Fruit fly (Drosophila melanogaster) whole organism, pupa: ENCODE results near the gene ValRS-m.

ENCODE experiments used
- D1 ChIP-seq: fragments of 200-800 bp; sonication (Bioruptor generic); optimal IDR thresholded peaks from 2 replicates; lab custom pipeline; 2018; ENCODE audit warnings: missing biosample characterization, mild to moderate bottlenecking, missing genetic modification characterization, moderate library complexity
- Ets98B ChIP-seq: fragments of 200-800 bp; sonication (Bioruptor generic); IDR thresholded peaks from 2 replicates; pipeline ENCODE4 v1.3.6; 2022; ENCODE audit warnings: missing biosample characterization, missing genetic modification characterization

DNA sequence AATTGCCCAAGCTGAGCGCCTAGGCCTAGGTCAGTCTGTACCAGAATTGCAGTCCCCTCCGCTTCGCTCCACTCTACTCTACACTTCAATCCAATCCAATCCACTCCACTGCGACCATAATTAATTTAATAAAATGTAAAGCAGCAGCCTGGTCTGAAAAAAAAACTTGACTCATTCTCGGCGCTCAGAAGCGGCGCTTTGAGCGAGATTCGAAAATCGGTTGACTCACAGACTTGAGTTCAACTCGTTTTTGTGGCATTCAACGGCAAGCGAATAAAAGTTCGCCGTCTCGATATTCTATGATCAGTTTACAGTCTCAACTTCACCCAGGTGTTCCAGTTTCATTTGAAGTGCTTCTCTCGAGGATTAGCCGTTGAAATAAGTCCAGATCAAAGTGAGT lies 16.9 kb upstream of the ValRS-m start, which contains the start of gene CG13314:
- TF ChIP-seq Ets98B (no peak), D1 (no peak)
